Worm (Caenorhabditis elegans) whole organism, L4/young adult: ENCODE results near the gene irld-32.

ENCODE experiments used
- dao-5 ChIP-seq: sonication (generic microtip); optimal IDR thresholded peaks from 2 replicates; lab custom pipeline; 2016; ENCODE audit warnings: missing genotype, missing genetic modification characterization, moderate library complexity, missing compliant biosample characterization
- him-1 ChIP-seq: sonication (generic microtip); optimal IDR thresholded peaks from 2 replicates; lab custom pipeline; 2016; ENCODE audit warnings: missing genotype, missing genetic modification reagents, missing genetic modification characterization, missing compliant biosample characterization

DNA sequence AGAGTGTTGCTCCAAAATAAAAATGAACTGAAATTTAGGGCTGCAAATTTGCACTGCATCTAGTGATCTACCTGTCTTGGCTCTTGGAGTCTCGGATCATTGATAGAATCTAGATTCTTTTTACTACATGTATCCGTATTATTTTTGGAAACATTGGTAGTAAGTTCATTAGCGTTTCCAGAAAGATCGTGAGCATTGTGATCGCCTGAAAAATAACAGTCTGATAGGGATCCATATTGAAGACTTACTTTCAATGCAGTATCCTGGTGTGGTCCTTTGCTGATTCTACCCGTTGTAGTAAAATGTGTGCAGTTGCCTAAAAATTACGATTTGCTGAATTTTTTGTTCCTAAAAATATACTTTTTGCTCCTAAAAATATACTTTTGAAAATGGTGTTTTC, 25.3 kb upstream of the irld-32 start:
- TF ChIP-seq him-1 (no peak), dao-5 (no peak)
